Worm (Caenorhabditis elegans): ENCODE measurements around the gene srp-1.

- TF ChIP-seq zag-1 (tag; optimal IDR thresholded peaks at IDR 0.05) (no peak), dmd-4 (tag; optimal IDR thresholded peaks at IDR 0.05) (no peak), sma-3 (GFP tag; optimal IDR thresholded peaks at IDR 0.05) (no peak), snpc-4 (tag; optimal IDR thresholded peaks at IDR 0.05) (no peak), lin-13 (GFP tag; optimal IDR thresholded peaks at IDR 0.05) (no peak), blmp-1 (tag; optimal IDR thresholded peaks at IDR 0.05; ENCODE audit: insufficient read depth) (no peak), mab-5 (tag; optimal IDR thresholded peaks at IDR 0.05) (no peak), nhr-77 (tag; optimal IDR thresholded peaks at IDR 0.05) (no peak), ztf-4 (tag; optimal IDR thresholded peaks at IDR 0.05) (no peak), mbf-1 (tag; optimal IDR thresholded peaks at IDR 0.05) (no peak), R02D3.7 (tag; optimal IDR thresholded peaks at IDR 0.05) (no peak), nhr-21 (tag; optimal IDR thresholded peaks at IDR 0.05) (no peak), fos-1 (tag; optimal IDR thresholded peaks at IDR 0.05) (no peak), lin-39 (tag; optimal IDR thresholded peaks at IDR 0.05) (no peak)
Measured at ce11 chrV:756169-756568, 3.1 kb downstream of the srp-1 start, which contains the start of gene str-20.

Data from whole organism, L2 larva.